Worm (Caenorhabditis elegans): ENCODE measurements around the gene uaf-2.
A peak's percentile ranks its signal among the peaks of the same experiment; 100 is the strongest.

- TF ChIP-seq dao-5 (tag; optimal IDR thresholded peaks at IDR 0.05) (no peak), him-1 (tag; optimal IDR thresholded peaks at IDR 0.05) (no peak), W03F9.2 (tag; optimal IDR thresholded peaks at IDR 0.05) (peak; percentile 30)
Observed at ce11 chrIV:17118585-17118984, at the start of gene uaf-2.
